Worm (Caenorhabditis elegans): Measurements from ENCODE around the gene W08G11.3.

DNA sequence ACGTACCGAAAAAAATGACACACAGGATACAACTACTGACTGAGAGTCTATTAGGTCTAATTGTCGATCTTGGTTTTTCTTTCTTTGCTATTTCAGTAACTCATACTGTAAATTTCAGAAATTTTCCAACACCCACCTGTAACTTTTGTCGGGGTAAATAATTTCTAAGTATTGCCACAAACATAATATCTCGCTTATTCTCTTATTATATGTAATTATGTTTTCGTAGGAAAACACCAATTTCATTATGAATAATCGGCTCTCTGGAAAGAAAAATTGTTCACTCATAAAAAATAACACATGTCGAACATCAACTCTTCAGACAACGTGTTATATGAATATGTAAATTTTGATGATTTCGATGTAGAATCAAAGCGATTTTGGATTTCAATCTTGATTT lies 53.2 kb downstream of the W08G11.3 start, which contains the start of gene srw-48:
- TF ChIP-seq elt-2 (tag; optimal IDR thresholded peaks at IDR 0.05) (no peak), unc-62 (GFP tag; optimal IDR thresholded peaks at IDR 0.05) (no peak), fos-1 (tag; optimal IDR thresholded peaks at IDR 0.05) (no peak), sea-2 (GFP tag; optimal IDR thresholded peaks at IDR 0.05) (no peak), jun-1 (tag; optimal IDR thresholded peaks at IDR 0.05) (no peak), fkh-10 (GFP tag; optimal IDR thresholded peaks at IDR 0.05) (no peak), aly-2 (tag; optimal IDR thresholded peaks at IDR 0.05) (no peak), ama-1 (optimal IDR thresholded peaks at IDR 0.05) (no peak), zag-1 (tag; optimal IDR thresholded peaks at IDR 0.05) (no peak), nhr-237 (tag; optimal IDR thresholded peaks at IDR 0.05) (no peak)

All from whole organism, L3 larva.